Fruit fly (Drosophila melanogaster): ENCODE data around the gene SPE.

Gene SPE

DNA sequence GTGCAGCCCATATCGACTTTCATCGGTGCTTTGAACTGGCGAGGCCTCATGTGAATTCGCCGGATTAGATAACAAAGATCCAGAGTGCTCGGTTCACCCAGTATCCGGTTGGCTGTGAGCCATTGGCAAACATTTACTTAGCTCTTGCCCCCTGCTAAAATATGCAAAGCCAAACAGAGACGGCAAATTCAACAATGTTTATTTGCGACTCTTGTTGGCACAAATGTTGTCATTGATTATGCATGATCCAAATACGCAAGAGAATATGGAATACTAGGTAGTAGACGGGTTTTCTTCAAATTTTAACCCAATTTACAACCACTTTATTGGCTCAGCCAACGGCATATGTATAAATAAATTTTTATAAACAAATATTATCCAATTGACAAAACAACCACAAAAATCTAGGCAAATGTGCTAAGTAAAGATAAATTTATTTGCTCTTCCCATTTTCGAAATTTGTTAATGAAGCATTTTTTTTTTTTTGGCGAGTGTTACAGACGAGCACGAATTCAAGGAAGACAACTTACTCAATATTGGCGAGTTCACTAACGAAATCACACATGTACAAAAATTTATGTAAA is 33.4 kb upstream of the SPE start (continued):
- TF ChIP-seq CG12219 (GFP tag; optimal IDR thresholded peaks at IDR 0.05) (peak; percentile 12), CG2712 (tag; optimal IDR thresholded peaks at IDR 0.05) (no peak), abd-A (tag; optimal IDR thresholded peaks at IDR 0.05) (no peak), toy (GFP tag; IDR thresholded peaks at IDR 0.05) (no peak), CG17328 (GFP tag; IDR thresholded peaks at IDR 0.05) (no peak), bab2 (GFP tag; optimal IDR thresholded peaks at IDR 0.05) (peak; percentile 55), CG7556 (GFP tag; optimal IDR thresholded peaks at IDR 0.05) (peak; percentile 54), CG12236 (GFP tag; optimal IDR thresholded peaks at IDR 0.05) (peak; percentile 38), CG2199 (GFP tag; IDR thresholded peaks at IDR 0.05) (no peak), pros (GFP tag; optimal IDR thresholded peaks at IDR 0.05) (no peak), dati (GFP tag; IDR thresholded peaks at IDR 0.05) (no peak), pan (optimal IDR thresholded peaks at IDR 0.05) (no peak), pan (GFP tag; optimal IDR thresholded peaks at IDR 0.05 in 1 of 2, IDR thresholded peaks at IDR 0.05 in 1 of 2) (peak in 1 of 2 experiments; percentile 48), CG3163 (GFP tag; optimal IDR thresholded peaks at IDR 0.05) (peak; percentile 50), lab (GFP tag; optimal IDR thresholded peaks at IDR 0.05) (peak; percentile 92), CG3838 (GFP tag; optimal IDR thresholded peaks at IDR 0.05) (peak; percentile 22), CG33557 (GFP tag; optimal IDR thresholded peaks at IDR 0.05) (no peak), CG4360 (GFP tag; IDR thresholded peaks at IDR 0.05) (no peak), Doc2 (GFP tag; IDR thresholded peaks at IDR 0.05) (no peak), gsb (GFP tag; IDR thresholded peaks at IDR 0.05) (peak; percentile 73), danr (GFP tag; IDR thresholded peaks at IDR 0.05) (no peak), z (GFP tag; IDR thresholded peaks at IDR 0.05) (no peak), CG30403 (GFP tag; optimal IDR thresholded peaks at IDR 0.05) (peak; percentile 12), scrt (GFP tag; optimal IDR thresholded peaks at IDR 0.05) (peak; percentile 60), CG14860 (GFP tag; IDR thresholded peaks at IDR 0.05; ENCODE audit: partially characterized antibody) (no peak), Rfx (GFP tag; IDR thresholded peaks at IDR 0.05) (peak; percentile 82), Sry-β (GFP tag; optimal IDR thresholded peaks at IDR 0.05) (no peak), CG8290 (GFP tag; optimal IDR thresholded peaks at IDR 0.05) (no peak), CG8290 (tag; optimal IDR thresholded peaks at IDR 0.05) (peak in 1 of 2 experiments; percentile 96), Bdp1 (GFP tag; optimal IDR thresholded peaks at IDR 0.05) (peak; percentile 54), az2 (GFP tag; optimal IDR thresholded peaks at IDR 0.05) (no peak), psq (GFP tag; optimal IDR thresholded peaks at IDR 0.05) (peak; percentile 11), pb (GFP tag; optimal IDR thresholded peaks at IDR 0.05) (no peak), lbe (GFP tag; optimal IDR thresholded peaks at IDR 0.05) (peak; percentile 71), Ssrp (tag; optimal IDR thresholded peaks at IDR 0.05) (no peak), Mrtf (GFP tag; IDR thresholded peaks at IDR 0.05) (peak; percentile 49; the same call in 1 of the 3 replicates), CG7786 (GFP tag; optimal IDR thresholded peaks at IDR 0.05) (peak; percentile 71), dimm (GFP tag; IDR thresholded peaks at IDR 0.05) (no peak), CG16813 (GFP tag; IDR thresholded peaks at IDR 0.05; ENCODE audit: partially characterized antibody) (no peak), zen (tag; optimal IDR thresholded peaks at IDR 0.05) (no peak), pho (GFP tag; optimal IDR thresholded peaks at IDR 0.05) (peak; percentile 77), zen2 (GFP tag; IDR thresholded peaks at IDR 0.05; ENCODE audit: partially characterized antibody) (no peak), p53 (GFP tag; optimal IDR thresholded peaks at IDR 0.05) (peak; percentile 8), CG17802 (tag; optimal IDR thresholded peaks at IDR 0.05) (no peak), cato (GFP tag; optimal IDR thresholded peaks at IDR 0.05; ENCODE audit: borderline replicate concordance) (no peak), ap (GFP tag; IDR thresholded peaks at IDR 0.05) (0 out of 2 replicates have a peak, but pooled peaks have one; percentile 16), CG31388 (GFP tag; optimal IDR thresholded peaks at IDR 0.05) (no peak), Pdp1 (GFP tag; optimal IDR thresholded peaks at IDR 0.05) (peak; percentile 4 to 43), fd96Cb (tag; optimal IDR thresholded peaks at IDR 0.05) (no peak), NFAT (GFP tag; IDR thresholded peaks at IDR 0.05) (peak; percentile 37; the same call in 1 of the 2 replicates), CG9437 (GFP tag; optimal IDR thresholded peaks at IDR 0.05) (peak; percentile 19)
